Fruit fly (Drosophila melanogaster) ovary, adult (tissue): Measurements from ENCODE around the gene CG7182.

Source experiments
- CG17801 ChIP-seq: fragments of 200-800 bp; optimal IDR thresholded peaks from 2 replicates; lab custom pipeline; 2019; ENCODE audit warnings: missing biosample characterization, mild to moderate bottlenecking, missing genetic modification characterization, moderate library complexity; ENCODE audit not compliant: partially characterized antibody

CG7182 gene

dm6 chr3L:8360063-8360642 lies 14.0 kb upstream of the CG7182 start:
- no peak for TF ChIP-seq CG17801 (GFP tag; lab: Kevin White, UChicago)

dm6 chr3L:8358776-8359455 lies 12.7 kb upstream of the CG7182 start:
- TF ChIP-seq CG17801 (GFP tag; lab: Kevin White, UChicago), result no peak

DNA sequence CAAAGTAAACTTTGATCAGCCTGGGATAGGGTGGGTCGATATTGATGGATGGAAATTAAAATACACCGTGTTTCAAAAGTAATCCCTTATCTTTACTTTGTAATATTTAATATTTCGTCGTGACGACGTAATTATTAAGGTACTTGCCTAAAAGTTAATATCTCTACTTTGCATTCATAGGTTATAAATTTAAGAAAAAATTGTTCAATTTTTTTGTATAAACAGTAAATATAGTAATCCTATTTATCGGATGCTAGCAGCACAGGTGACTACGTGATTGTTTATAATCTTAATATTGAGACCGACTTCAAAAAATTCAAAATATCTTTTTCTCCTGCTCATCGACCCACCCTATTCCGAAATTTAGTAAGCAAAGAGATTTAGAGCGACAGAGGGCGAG lies 12.0 kb upstream of the CG7182 start:
- peak; percentile 10 for TF ChIP-seq CG17801 (GFP tag; lab: Kevin White, UChicago)

- TF ChIP-seq CG17801 (GFP tag; lab: Kevin White, UChicago), result no peak
Measured at dm6 chr3L:8356196-8356595, 10.0 kb upstream of the CG7182 start, which contains the start of gene Culd. Gene Culd (minus strand): TSS chr3L:8356296.

dm6 chr3L:8347346-8347745 lies 1.2 kb upstream of the CG7182 start:
- no peak for TF ChIP-seq CG17801 (GFP tag; lab: Kevin White, UChicago)

DNA sequence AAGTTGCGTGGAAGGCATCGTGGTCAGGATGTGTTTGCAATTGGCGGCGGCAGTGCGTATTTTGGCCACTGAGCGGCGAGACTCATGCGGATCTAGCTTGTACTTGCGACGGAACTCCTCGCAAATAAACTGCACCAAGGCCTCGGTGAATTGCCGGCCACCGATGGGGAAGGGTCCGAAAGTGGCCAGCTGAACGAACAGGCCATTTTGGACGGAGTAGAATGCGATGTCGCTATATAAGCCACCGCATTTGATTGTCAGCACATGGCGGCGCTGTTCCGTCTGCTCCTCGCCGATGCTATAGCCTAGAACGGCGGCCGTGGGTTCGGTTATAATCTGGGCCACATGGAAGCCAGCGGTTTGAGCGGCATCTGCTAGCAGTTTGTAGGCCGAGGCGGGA lies 1.0 kb downstream of the CG7182 start:
- no peak for TF ChIP-seq CG17801 (GFP tag; lab: Kevin White, UChicago)

DNA sequence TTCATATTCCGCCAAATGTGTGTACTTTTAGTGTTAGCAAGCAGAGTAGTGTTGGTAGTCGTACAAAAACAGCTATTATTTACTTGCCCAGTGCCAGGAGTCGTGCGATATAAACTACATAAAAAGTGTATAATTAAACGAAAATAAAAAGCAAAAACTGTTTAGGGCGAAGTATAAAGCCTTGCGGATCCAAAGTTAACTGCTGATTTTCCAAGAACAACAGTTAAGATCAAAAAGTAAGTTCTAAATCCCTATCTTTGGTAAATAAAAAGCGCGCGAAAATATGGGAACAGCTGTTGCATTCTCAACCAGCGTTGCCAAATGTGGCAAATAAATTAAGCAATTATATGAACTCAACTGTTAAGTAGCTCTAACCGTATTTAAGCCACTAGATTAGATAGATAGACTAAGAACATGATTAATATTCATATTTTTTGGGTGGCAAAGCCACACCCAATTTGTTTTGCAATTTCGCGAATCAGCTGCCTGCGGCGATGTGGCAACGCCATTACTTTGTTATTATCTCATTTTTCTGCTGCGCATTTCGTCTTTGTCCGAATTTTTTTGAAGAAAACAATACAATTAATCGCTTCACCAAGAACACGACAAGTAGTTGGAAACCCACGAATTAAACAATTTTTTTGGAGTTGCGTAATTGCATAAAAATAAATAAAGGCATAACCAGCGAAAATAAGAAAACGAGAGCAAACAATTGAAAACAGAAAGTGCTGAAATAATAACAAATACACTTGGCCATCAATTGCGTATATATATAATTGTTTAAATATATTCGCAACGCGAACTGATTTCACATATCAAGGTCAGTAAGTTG lies 5.7 kb downstream of the CG7182 start, which contains the start of the genes Prim1 and CG7083:
Gene Prim1, plus strand, starts transcription at position 51 of the 832 bp plus-strand sequence.
Gene CG7083, plus strand, starts transcription at position 522 of the 832 bp plus-strand sequence.
- peak; percentile 52 for TF ChIP-seq CG17801 (GFP tag; lab: Kevin White, UChicago)

DNA sequence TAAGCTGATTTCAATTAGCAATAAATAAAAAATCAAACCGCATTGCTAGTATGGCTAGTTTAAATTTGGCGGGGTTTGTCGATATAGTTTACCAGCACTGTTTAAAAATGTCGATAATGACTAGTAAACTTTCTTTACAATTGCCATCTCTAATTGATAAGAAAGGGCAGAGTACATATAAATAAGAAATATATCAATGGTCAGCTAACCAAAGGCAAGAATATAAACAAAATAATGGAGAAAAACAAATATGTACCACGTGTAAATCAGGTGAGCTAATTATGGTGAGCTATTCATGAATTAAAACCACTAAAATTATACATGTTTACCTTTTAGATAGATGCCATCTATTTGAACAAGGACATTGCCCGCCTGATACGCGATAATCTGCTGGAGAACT lies 7.3 kb downstream of the CG7182 start, which contains the start of gene Pex2:
Gene Pex2, plus strand, starts transcription at position 131 of the 400 bp plus-strand sequence.
- peak; percentile 56 for TF ChIP-seq CG17801 (GFP tag; lab: Kevin White, UChicago)

DNA sequence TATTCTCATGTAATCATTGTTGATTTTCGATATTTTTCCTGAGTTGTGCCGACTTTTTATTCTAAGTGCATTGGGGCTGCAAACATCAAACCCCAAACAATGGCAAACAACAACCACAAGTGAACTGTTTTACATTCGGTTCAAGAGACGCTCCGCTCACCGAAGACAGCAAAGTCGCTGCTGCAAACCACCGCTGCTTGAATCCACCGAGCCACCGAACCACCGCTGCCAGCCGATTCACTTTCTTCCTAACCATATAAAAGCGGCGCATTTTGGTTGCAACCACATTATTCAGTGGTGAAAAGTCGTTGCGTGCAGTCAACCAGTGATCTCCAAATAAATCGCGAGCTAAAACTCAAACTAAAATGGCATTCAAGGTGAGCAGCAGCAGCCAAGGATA lies 9.8 kb downstream of the CG7182 start, which contains the start of gene Cpr66Cb:
Gene Cpr66Cb, plus strand, starts transcription at position 301 of the 400 bp plus-strand sequence.
- TF ChIP-seq CG17801 (GFP tag; lab: Kevin White, UChicago), result no peak

dm6 chr3L:8334338-8334737 lies 11.8 kb downstream of the CG7182 start:
- no peak for TF ChIP-seq CG17801 (GFP tag; lab: Kevin White, UChicago)

DNA sequence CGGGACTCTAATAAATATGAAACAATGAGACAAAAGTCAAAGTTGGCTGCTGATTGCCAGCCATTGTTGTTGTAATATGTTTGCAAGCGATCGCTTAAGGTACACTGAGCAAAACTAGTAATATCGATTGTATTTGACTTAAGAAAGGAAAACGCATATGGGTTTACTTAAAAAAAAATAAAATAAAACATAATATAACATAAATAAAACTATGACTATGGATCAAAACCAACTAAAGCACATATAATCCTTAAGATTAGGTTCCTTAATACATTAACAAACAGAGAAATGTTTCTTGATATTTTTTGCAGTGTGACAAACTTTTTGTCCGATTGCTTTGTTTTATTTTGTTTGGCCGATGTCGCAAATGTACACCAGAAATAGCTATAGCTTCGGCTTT lies 12.6 kb downstream of the CG7182 start:
- TF ChIP-seq CG17801 (GFP tag; lab: Kevin White, UChicago), result no peak

- no peak for TF ChIP-seq CG17801 (GFP tag; lab: Kevin White, UChicago)
Measured at dm6 chr3L:8331414-8331813, 14.8 kb downstream of the CG7182 start.

dm6 chr3L:8329005-8329404 lies 17.2 kb downstream of the CG7182 start:
- TF ChIP-seq CG17801 (GFP tag; lab: Kevin White, UChicago), result no peak

DNA sequence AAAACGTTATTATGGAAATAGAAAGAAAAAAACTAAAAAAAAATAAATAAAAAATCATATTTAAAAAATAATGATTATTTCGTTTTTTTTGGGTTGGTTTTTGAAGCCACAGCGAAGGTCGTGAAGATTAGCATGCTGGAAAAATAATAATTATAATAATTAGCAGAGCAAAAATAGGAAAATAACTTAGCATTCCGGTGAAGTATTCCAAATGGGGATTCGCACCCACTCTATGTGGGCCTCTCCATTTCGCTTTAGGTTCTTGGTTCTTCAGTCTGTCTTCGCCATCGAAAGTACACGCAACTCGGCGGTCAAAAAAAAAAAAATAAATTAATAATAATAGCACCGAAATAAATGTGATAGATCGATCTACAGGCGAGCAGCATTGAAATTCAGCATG lies 17.9 kb downstream of the CG7182 start, which contains the start of gene CG34462:
Gene CG34462, plus strand, starts transcription at position 301 of the 400 bp plus-strand sequence.
- TF ChIP-seq CG17801 (GFP tag; lab: Kevin White, UChicago), result no peak

dm6 chr3L:8325559-8325958 lies 20.6 kb downstream of the CG7182 start, which contains the start of gene CG34461:
Gene CG34461 (plus strand): TSS chr3L:8325859.
- TF ChIP-seq CG17801 (GFP tag; lab: Kevin White, UChicago), result no peak
